Worm (Caenorhabditis elegans) whole organism, mixed stage, embryonic: ENCODE measurements around the gene srt-23.

ENCODE experiments used
- blmp-1 ChIP-seq: fragments of 150-350 bp; optimal IDR thresholded peaks from 2 replicates; lab custom pipeline; 2014; ENCODE audit warnings: missing biosample characterization, missing genetic modification characterization
- elt-3 ChIP-seq: fragments of 150-350 bp; optimal IDR thresholded peaks from 2 replicates; lab custom pipeline; 2014; ENCODE audit warnings: missing biosample characterization, missing genetic modification characterization
- lin-13 ChIP-seq: fragments of 150-350 bp; optimal IDR thresholded peaks from 2 replicates; lab custom pipeline; 2014; ENCODE audit warnings: missing biosample characterization, missing genetic modification characterization
- nhr-237 ChIP-seq: fragments of 150-350 bp; optimal IDR thresholded peaks from 2 replicates; lab custom pipeline; 2014; ENCODE audit warnings: missing biosample characterization, missing genetic modification characterization
- nhr-28 ChIP-seq: fragments of 150-350 bp; optimal IDR thresholded peaks from 2 replicates; lab custom pipeline; 2014; ENCODE audit warnings: missing biosample characterization, missing genetic modification characterization
- nhr-76 ChIP-seq: sonication (generic microtip); optimal IDR thresholded peaks from 2 replicates; lab custom pipeline; 2017; ENCODE audit warnings: missing biosample characterization, missing genetic modification characterization
- snpc-4 ChIP-seq: fragments of 150-350 bp; optimal IDR thresholded peaks from 2 replicates; lab custom pipeline; 2014; ENCODE audit warnings: missing biosample characterization, missing genetic modification characterization
- unc-62 ChIP-seq: fragments of 150-350 bp; optimal IDR thresholded peaks from 2 replicates; lab custom pipeline; 2014; ENCODE audit warnings: missing biosample characterization, missing genetic modification reagents, missing genetic modification characterization
- ztf-11 ChIP-seq: fragments of 150-350 bp; optimal IDR thresholded peaks from 2 replicates; lab custom pipeline; 2014; ENCODE audit warnings: missing biosample characterization, missing genetic modification characterization

ce11 chrIV:807027-807516, 50.6 kb downstream of the srt-23 start, which contains the start of gene Y55F3BL.6:
- TF ChIP-seq snpc-4 (tag; lab: Kevin White, UChicago) (no peak), unc-62 (GFP tag; lab: Kevin White, UChicago) (no peak), blmp-1 (no peak), elt-3 (tag; lab: Kevin White, UChicago) (no peak), ztf-11 (tag; lab: Kevin White, UChicago) (no peak), nhr-237 (no peak), nhr-76 (tag; lab: Kevin White, UChicago) (no peak), lin-13 (tag; lab: Kevin White, UChicago) (no peak), nhr-28 (tag; lab: Kevin White, UChicago) (no peak)
